Worm (Caenorhabditis elegans): Measurements from ENCODE around the gene F31F6.2.
A peak's percentile ranks its signal among the peaks of the same experiment; 100 is the strongest.

The F31F6.2 gene

DNA sequence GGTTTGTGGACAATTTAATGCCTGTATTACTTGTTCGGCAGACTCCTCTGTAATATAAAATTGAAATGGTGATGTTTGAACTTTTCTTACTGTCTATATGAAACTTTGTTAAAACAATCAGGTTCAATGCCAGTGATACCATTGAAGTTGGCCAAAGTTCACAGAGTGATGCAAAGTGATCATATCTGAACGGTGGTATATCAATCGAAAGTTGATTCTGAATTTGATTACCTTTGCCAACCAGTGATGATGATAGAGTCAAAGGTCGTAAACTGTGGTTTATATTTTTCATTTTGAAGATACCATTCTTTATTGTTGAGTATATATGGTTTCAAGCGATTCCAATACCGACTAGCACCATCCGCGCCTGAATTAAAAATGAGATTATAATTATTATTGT is 31.7 kb upstream of the F31F6.2 start:
- TF ChIP-seq sdz-38 (tag; optimal IDR thresholded peaks at IDR 0.05) = no peak
- TF ChIP-seq lin-40 (tag; optimal IDR thresholded peaks at IDR 0.05) = no peak
- no peak for TF ChIP-seq mes-4 (tag; optimal IDR thresholded peaks at IDR 0.05)
- TF ChIP-seq ceh-27 (GFP tag; optimal IDR thresholded peaks at IDR 0.05) = no peak
- TF ChIP-seq nhr-179 (tag; optimal IDR thresholded peaks at IDR 0.05) = no peak
- TF ChIP-seq C06A6.2 (GFP tag; conservative IDR thresholded peaks at IDR 0.05) = no peak
- TF ChIP-seq B0336.3 (GFP tag; IDR thresholded peaks at IDR 0.05) = no peak
- no peak for TF ChIP-seq mcd-1 (GFP tag; IDR thresholded peaks at IDR 0.05)
- TF ChIP-seq madf-6 (GFP tag; IDR thresholded peaks at IDR 0.05) = no peak
- no peak for TF ChIP-seq somi-1 (GFP tag; optimal IDR thresholded peaks at IDR 0.05)
- no peak for TF ChIP-seq B0261.1 (tag; optimal IDR thresholded peaks at IDR 0.05)
- no peak for TF ChIP-seq ceh-100 (GFP tag; IDR thresholded peaks at IDR 0.05)
- TF ChIP-seq ztf-6 (GFP tag; IDR thresholded peaks at IDR 0.05) = no peak
- no peak for TF ChIP-seq gei-17 (GFP tag; optimal IDR thresholded peaks at IDR 0.05)
- no peak for TF ChIP-seq atf-7 (tag; optimal IDR thresholded peaks at IDR 0.05)

DNA sequence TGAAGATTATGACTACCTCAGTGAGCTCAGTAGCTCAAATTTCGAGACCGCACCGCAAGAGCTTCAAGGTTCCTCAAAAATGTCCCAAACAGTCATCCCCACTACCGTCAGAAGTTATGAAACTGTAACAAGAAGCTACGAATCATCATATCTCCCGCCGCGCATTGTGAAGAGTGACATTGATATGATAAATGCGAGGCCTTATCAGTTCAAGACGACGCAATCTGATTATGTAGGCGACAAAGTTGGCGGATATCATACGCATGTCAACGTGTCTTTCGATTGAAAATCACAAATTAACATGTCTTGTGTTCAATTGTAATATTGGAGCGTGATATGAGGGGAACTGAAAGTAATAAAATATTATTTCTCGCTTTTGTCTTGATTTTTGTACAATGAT is 28.8 kb upstream of the F31F6.2 start:
- TF ChIP-seq aptf-2 (GFP tag; conservative IDR thresholded peaks at IDR 0.05) (no peak), ztf-28 (GFP tag; IDR thresholded peaks at IDR 0.05) (no peak), F49E8.2 (tag; optimal IDR thresholded peaks at IDR 0.05; ENCODE audit: insufficient read depth) (no peak), atf-7 (tag; optimal IDR thresholded peaks at IDR 0.05) (no peak), snpc-1.3 (tag; optimal IDR thresholded peaks at IDR 0.05; ENCODE audit: insufficient read depth) (no peak), mxl-1 (tag; optimal IDR thresholded peaks at IDR 0.05) (no peak), T07F8.4 (tag; optimal IDR thresholded peaks at IDR 0.05) (no peak), ztf-22 (GFP tag; optimal IDR thresholded peaks at IDR 0.05) (no peak), bed-1 (GFP tag; IDR thresholded peaks at IDR 0.05) (no peak)

DNA sequence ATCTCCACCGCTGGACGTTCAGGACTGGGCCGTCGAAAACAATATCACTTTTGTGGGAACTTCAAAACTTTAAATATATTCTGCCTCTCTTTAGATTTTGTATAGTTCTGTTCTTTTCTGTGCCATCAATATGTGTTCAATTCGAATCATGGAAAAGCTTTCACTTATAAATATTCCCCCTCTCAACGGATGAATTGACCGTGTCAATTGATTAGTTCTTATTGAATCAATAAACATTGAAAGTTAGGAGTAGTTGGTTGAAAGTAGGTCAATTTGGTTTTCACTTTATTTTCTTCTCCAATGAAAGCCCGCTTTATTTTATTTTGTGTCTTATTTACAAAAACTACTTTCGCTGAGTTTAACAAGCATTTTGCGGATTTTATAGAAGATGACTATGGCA is 26.5 kb upstream of the F31F6.2 start, which contains the start of gene lips-8:
Gene lips-8, plus strand, starts transcription at position 301 of the 400 bp plus-strand sequence.
- TF ChIP-seq tlf-1 (GFP tag; optimal IDR thresholded peaks at IDR 0.05) (no peak), ceh-58 (GFP tag; IDR thresholded peaks at IDR 0.05) (no peak), gei-17 (GFP tag; optimal IDR thresholded peaks at IDR 0.05) (no peak), zfh-2 (GFP tag; conservative IDR thresholded peaks at IDR 0.05) (no peak), T26A5.8 (tag; optimal IDR thresholded peaks at IDR 0.05) (no peak), K11D2.4 (GFP tag; IDR thresholded peaks at IDR 0.05) (no peak)

DNA sequence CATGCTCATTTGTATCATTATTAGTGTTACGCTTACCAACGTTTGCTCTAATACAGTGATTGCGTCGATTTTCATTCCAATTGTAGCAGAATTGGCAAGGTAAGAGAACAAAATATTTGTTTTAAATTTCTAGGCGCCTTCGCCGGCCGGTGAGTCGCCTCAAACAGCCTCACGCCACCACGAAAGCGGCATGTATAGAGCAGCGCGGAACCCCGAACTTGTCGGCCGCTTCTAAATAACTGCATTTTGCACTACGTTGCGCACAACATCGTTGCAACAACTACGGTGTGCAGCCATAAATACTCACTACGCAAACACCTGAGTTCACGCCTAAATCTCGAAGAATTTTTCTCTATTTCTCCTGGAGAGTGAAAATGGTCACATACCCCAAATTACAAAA is 25.5 kb upstream of the F31F6.2 start:
- TF ChIP-seq snpc-1.1 (tag; optimal IDR thresholded peaks at IDR 0.05; ENCODE audit: insufficient read depth) (peak; percentile 76), snpc-4 (GFP tag; optimal IDR thresholded peaks at IDR 0.05) (no peak), snpc-4 (tag; optimal IDR thresholded peaks at IDR 0.05) (peak in 2 of 4 experiments; percentile 85 to 89), T26A5.8 (tag; optimal IDR thresholded peaks at IDR 0.05) (no peak), B0261.1 (tag; optimal IDR thresholded peaks at IDR 0.05) (no peak), C17E4.6 (GFP tag; IDR thresholded peaks at IDR 0.05) (no peak)

DNA sequence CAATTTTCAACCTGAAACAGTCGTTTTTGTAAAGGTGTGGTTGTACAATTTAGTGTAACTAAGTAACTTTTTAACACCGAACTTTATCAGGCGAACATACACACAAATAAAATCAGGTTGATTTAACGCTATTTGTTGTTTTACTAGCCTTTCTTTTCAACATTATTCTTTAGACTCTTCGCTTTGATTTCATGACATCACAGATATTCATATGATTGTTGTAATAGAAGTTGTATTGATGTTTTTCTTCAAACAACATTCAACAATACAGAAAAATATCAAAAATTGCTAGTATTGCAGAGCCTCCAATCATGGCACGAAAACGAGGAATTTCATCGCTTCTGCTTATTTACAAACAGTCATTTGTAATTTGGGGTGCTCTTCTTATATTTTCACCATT is 23.2 kb upstream of the F31F6.2 start, which contains the start of gene nac-1:
Gene nac-1, plus strand, starts transcription at position 301 of the 400 bp plus-strand sequence.
- TF ChIP-seq lag-1 (GFP tag; IDR thresholded peaks at IDR 0.05) (no peak), hlh-12 (tag; optimal IDR thresholded peaks at IDR 0.05) (no peak), nhr-179 (tag; optimal IDR thresholded peaks at IDR 0.05) (no peak), ekl-4 (GFP tag; IDR thresholded peaks at IDR 0.05) (no peak), T07F8.4 (tag; optimal IDR thresholded peaks at IDR 0.05) (no peak), ztf-22 (GFP tag; optimal IDR thresholded peaks at IDR 0.05) (no peak), rpc-1 (optimal IDR thresholded peaks at IDR 0.05) (no peak), rpc-1 (tag; optimal IDR thresholded peaks at IDR 0.05) (no peak), K11D2.4 (GFP tag; IDR thresholded peaks at IDR 0.05) (no peak), ztf-26 (tag; optimal IDR thresholded peaks at IDR 0.05) (no peak), ztf-6 (GFP tag; IDR thresholded peaks at IDR 0.05) (no peak), lin-26 (GFP tag; IDR thresholded peaks at IDR 0.05) (no peak), dpff-1 (tag; optimal IDR thresholded peaks at IDR 0.05) (no peak)
